Worm (Caenorhabditis elegans) whole organism, L4/young adult: ENCODE measurements around the gene F14H3.12.

Experiments used
- W03F9.2 ChIP-seq: fragments of 150-350 bp; optimal IDR thresholded peaks from 2 replicates; lab custom pipeline; 2014; ENCODE audit warnings: missing biosample characterization, missing genetic modification characterization
- dao-5 ChIP-seq: sonication (generic microtip); optimal IDR thresholded peaks from 2 replicates; lab custom pipeline; 2016; ENCODE audit warnings: missing genotype, missing genetic modification characterization, moderate library complexity, missing compliant biosample characterization
- him-1 ChIP-seq: sonication (generic microtip); optimal IDR thresholded peaks from 2 replicates; lab custom pipeline; 2016; ENCODE audit warnings: missing genotype, missing genetic modification reagents, missing genetic modification characterization, missing compliant biosample characterization

- TF ChIP-seq him-1 (tag; lab: Kevin White, UChicago) (no peak), dao-5 (no peak), W03F9.2 (no peak)
Observed at ce11 chrV:16042743-16043014, 32.4 kb downstream of the F14H3.12 start.
